Fruit fly (Drosophila melanogaster) whole organism, prepupa: ENCODE data around the gene CG1299.

Experiments
- Blimp-1 ChIP-seq: fragments of 200-800 bp; sonication (Bioruptor generic); optimal IDR thresholded peaks from 3 replicates; lab custom pipeline; 2017; ENCODE audit warnings: missing biosample characterization, missing genetic modification characterization, mild to moderate bottlenecking, moderate library complexity, missing genetic modification reagents
- CG10631 ChIP-seq: fragments of 200-800 bp; sonication (Bioruptor generic); optimal IDR thresholded peaks from 2 replicates; lab custom pipeline; 2016; ENCODE audit warnings: missing biosample characterization, missing genetic modification characterization
- CG10669 ChIP-seq: fragments of 200-800 bp; sonication (Bioruptor generic); optimal IDR thresholded peaks from 3 replicates; lab custom pipeline; 2018; ENCODE audit warnings: missing biosample characterization, mild to moderate bottlenecking, missing genetic modification characterization, moderate library complexity
- CG11294 ChIP-seq: fragments of 200-800 bp; sonication (Bioruptor generic); IDR thresholded peaks from 2 replicates; pipeline ENCODE4 v1.3.6; 2022; ENCODE audit warnings: missing biosample characterization, missing genetic modification characterization
- CG15336 ChIP-seq: fragments of 200-800 bp; sonication (Bioruptor generic); IDR thresholded peaks from 2 replicates; pipeline ENCODE4 v1.3.6; 2022; ENCODE audit warnings: missing biosample characterization, missing genetic modification characterization
- CG1621 ChIP-seq: fragments of 200-800 bp; sonication (Bioruptor generic); optimal IDR thresholded peaks from 3 replicates; lab custom pipeline; 2018; ENCODE audit warnings: missing biosample characterization, mild to moderate bottlenecking, missing genetic modification characterization
- CG3032 ChIP-seq: fragments of 200-800 bp; optimal IDR thresholded peaks from 2 replicates; lab custom pipeline; 2019; ENCODE audit warnings: missing biosample characterization, mild to moderate bottlenecking, missing genetic modification characterization, moderate library complexity
- CG31627 ChIP-seq: fragments of 200-800 bp; sonication (Bioruptor generic); optimal IDR thresholded peaks from 3 replicates; lab custom pipeline; 2016; ENCODE audit warnings: missing biosample characterization, missing genetic modification characterization
- CG32006 ChIP-seq: fragments of 200-800 bp; sonication (Bioruptor generic); optimal IDR thresholded peaks from 3 replicates; lab custom pipeline; 2017; ENCODE audit warnings: missing biosample characterization, mild to moderate bottlenecking, missing genetic modification characterization
- CG34406 ChIP-seq: fragments of 200-800 bp; sonication (Bioruptor generic); optimal IDR thresholded peaks from 3 replicates; lab custom pipeline; 2016; ENCODE audit warnings: missing biosample characterization, missing genetic modification characterization
- CG8119 ChIP-seq: fragments of 200-800 bp; sonication (Bioruptor generic); IDR thresholded peaks from 3 replicates; pipeline ENCODE4 v1.3.6; 2022; ENCODE audit warnings: missing biosample characterization, missing genetic modification characterization
- CG8319 ChIP-seq: fragments of 200-800 bp; sonication (Bioruptor generic); optimal IDR thresholded peaks from 3 replicates; lab custom pipeline; 2016; ENCODE audit warnings: missing biosample characterization, missing genetic modification characterization
- Eip78C ChIP-seq: fragments of 200-800 bp; sonication (Bioruptor generic); peaks from one replicate; lab custom pipeline; 2016; ENCODE audit warnings: missing biosample characterization, missing genetic modification characterization
- Ets21C ChIP-seq: fragments of 200-800 bp; sonication (Bioruptor generic); optimal IDR thresholded peaks from 3 replicates; lab custom pipeline; 2016; ENCODE audit warnings: missing biosample characterization, missing genetic modification characterization
- Gug ChIP-seq: fragments of 200-800 bp; sonication (Bioruptor generic); IDR thresholded peaks from 2 replicates; pipeline ENCODE4 v1.3.6; 2022; ENCODE audit warnings: missing biosample characterization, missing genetic modification characterization
- Hr39 ChIP-seq: fragments of 200-800 bp; sonication (Bioruptor generic); optimal IDR thresholded peaks from 2 replicates; lab custom pipeline; 2016; ENCODE audit warnings: missing biosample characterization, missing genetic modification characterization
- Hr4 ChIP-seq: fragments of 200-800 bp; sonication (Bioruptor generic); optimal IDR thresholded peaks from 3 replicates; lab custom pipeline; 2016; ENCODE audit warnings: missing biosample characterization, missing genetic modification characterization
- Met ChIP-seq: fragments of 200-800 bp; sonication (Bioruptor generic); optimal IDR thresholded peaks from 3 replicates; lab custom pipeline; 2016; ENCODE audit warnings: missing biosample characterization, missing genetic modification characterization
- OdsH ChIP-seq: fragments of 200-800 bp; sonication (Bioruptor generic); optimal IDR thresholded peaks from 3 replicates; lab custom pipeline; 2016; ENCODE audit warnings: missing biosample characterization, missing genetic modification characterization
- Sox102F ChIP-seq: fragments of 200-800 bp; sonication (Bioruptor generic); optimal IDR thresholded peaks from 2 replicates; lab custom pipeline; 2016; ENCODE audit warnings: missing biosample characterization, mild to moderate bottlenecking, missing genetic modification characterization
- Sox14 ChIP-seq: fragments of 200-800 bp; sonication (Bioruptor generic); optimal IDR thresholded peaks from 3 replicates; lab custom pipeline; 2016; ENCODE audit warnings: missing biosample characterization, missing genetic modification characterization
- achi ChIP-seq: fragments of 200-800 bp; sonication (Bioruptor generic); optimal IDR thresholded peaks from 3 replicates; lab custom pipeline; 2016; ENCODE audit warnings: missing biosample characterization, missing genetic modification characterization
- acj6 ChIP-seq: fragments of 200-800 bp; sonication (Bioruptor generic); optimal IDR thresholded peaks from 3 replicates; lab custom pipeline; 2016; ENCODE audit warnings: missing biosample characterization, missing genetic modification characterization
- cyc ChIP-seq: fragments of 200-800 bp; sonication (Bioruptor generic); optimal IDR thresholded peaks from 3 replicates; lab custom pipeline; 2016; ENCODE audit warnings: missing biosample characterization, missing genetic modification characterization
- dsx ChIP-seq: fragments of 200-800 bp; optimal IDR thresholded peaks from 3 replicates; lab custom pipeline; 2019; ENCODE audit warnings: missing biosample characterization, mild to moderate bottlenecking, missing genetic modification characterization, moderate library complexity; ENCODE audit not compliant: poor library complexity, severe bottlenecking
- fd59A ChIP-seq: fragments of 200-800 bp; sonication (Bioruptor generic); optimal IDR thresholded peaks from 2 replicates; lab custom pipeline; 2017; ENCODE audit warnings: missing biosample characterization, mild to moderate bottlenecking, missing genetic modification characterization, missing genetic modification reagents
- fkh ChIP-seq: fragments of 200-800 bp; sonication (Bioruptor generic); optimal IDR thresholded peaks from 3 replicates; lab custom pipeline; 2017; ENCODE audit warnings: missing biosample characterization, mild to moderate bottlenecking, missing genetic modification characterization, moderate library complexity
- lz ChIP-seq: fragments of 200-800 bp; sonication (Bioruptor generic); optimal IDR thresholded peaks from 3 replicates; lab custom pipeline; 2016; ENCODE audit warnings: missing biosample characterization, missing genetic modification characterization
- net ChIP-seq: fragments of 200-800 bp; sonication (Bioruptor generic); optimal IDR thresholded peaks from 3 replicates; lab custom pipeline; 2016; ENCODE audit warnings: missing biosample characterization, missing genetic modification characterization
- pdm3 ChIP-seq: fragments of 200-800 bp; sonication (Bioruptor generic); optimal IDR thresholded peaks from 3 replicates; lab custom pipeline; 2016; ENCODE audit warnings: missing biosample characterization, missing genetic modification characterization
- spab ChIP-seq: fragments of 200-800 bp; sonication (Bioruptor generic); optimal IDR thresholded peaks from 2 replicates; lab custom pipeline; 2017; ENCODE audit warnings: missing biosample characterization, mild to moderate bottlenecking, missing genetic modification characterization, missing genetic modification reagents
- svp ChIP-seq: fragments of 200-800 bp; sonication (Bioruptor generic); peaks from one replicate; lab custom pipeline; 2016; ENCODE audit warnings: missing biosample characterization, missing genetic modification characterization
- topi ChIP-seq: fragments of 200-800 bp; sonication (Bioruptor generic); optimal IDR thresholded peaks from 3 replicates; lab custom pipeline; 2016; ENCODE audit warnings: missing biosample characterization, missing genetic modification characterization
- vri ChIP-seq: fragments of 200-800 bp; sonication (Bioruptor generic); optimal IDR thresholded peaks from 3 replicates; lab custom pipeline; 2016; ENCODE audit warnings: missing biosample characterization, mild to moderate bottlenecking, missing genetic modification characterization

The CG1299 gene

DNA sequence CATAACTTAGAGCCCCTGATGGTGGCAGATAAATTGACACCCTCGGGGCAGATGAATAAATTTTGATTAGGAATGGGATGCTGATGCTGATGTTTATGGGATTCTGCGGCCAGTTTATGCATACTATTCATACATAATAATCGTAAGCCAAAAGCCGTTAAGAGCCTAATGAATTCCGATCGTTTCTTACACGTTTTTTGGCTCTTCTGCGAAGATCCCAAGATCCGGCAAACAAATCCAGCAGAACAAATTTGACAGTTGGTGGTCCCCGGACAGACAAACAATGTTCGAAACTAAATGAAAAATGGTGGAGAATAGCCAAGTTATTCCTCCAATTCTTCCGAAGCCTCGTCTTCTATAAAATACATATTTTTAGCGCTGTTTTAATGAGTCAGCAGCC lies 31.0 kb upstream of the CG1299 start:
- TF ChIP-seq Hr4 (GFP tag; lab: Kevin White, UChicago) (no peak), CG11294 (GFP tag; lab: Robert Waterston, UW) (no peak), CG10631 (GFP tag; lab: Kevin White, UChicago) (no peak), fd59A (GFP tag; lab: Kevin White, UChicago) (no peak), spab (GFP tag; lab: Kevin White, UChicago) (no peak)

DNA sequence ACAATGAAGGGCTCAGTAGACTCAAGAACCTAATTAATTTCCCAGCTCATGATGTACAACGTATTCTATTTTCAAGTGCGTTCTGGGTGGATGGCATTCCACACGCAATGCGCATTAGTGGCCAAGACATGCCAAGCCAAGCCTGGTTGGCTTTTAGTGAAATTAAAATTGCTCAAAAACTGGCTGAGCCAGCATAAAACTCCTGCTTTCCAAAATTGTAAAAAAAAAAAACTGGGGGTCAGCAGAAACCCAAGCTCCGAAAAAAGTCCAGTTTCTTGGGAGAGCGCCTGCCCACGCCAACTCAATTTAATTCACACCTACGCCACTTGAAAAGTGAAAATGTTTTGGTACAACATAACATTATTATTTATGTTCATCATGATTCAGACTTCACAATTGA lies 30.2 kb upstream of the CG1299 start:
- no peak for TF ChIP-seq CG8119 (GFP tag; lab: Robert Waterston, UW)
- TF ChIP-seq Eip78C: peak; percentile 58
- no peak for TF ChIP-seq cyc (GFP tag; lab: Kevin White, UChicago)

DNA sequence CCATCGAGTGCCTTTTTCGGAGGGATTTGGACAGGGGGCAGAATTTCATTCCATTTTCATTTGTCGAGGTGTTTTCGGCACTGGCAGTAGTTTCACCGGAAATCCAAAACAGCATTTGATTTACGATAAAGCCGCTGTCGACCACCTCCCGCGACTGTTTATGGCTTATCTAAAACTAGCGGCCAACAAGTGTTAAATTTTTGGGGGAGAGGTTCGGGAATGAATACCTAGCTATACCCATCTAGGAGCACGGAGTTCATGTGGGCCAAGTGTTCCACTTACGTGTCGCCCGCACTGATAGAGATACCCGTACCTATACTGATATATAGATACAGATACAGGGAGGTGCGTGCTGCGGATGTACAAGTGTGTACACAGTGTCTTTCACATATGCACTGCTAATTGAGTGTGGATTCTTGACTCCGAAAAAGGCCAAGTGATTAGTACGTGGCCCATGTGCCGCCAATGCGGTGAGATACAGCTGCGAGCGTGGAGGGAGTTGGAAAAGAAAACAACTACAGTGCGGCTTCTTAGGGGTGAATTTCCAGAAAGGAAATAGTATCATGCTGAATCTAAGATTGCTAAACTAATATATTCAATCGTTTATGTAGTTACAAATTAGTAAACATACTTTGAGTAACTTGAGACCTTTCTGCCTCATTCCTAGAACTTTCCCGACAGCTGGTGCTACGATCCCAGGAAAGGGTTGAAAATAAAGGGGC lies 28.7 kb upstream of the CG1299 start:
- TF ChIP-seq svp (GFP tag; lab: Kevin White, UChicago) (peak; percentile 53), acj6 (GFP tag; lab: Kevin White, UChicago) (no peak), Eip78C (peak; percentile 70), vri (GFP tag; lab: Kevin White, UChicago) (no peak), topi (GFP tag; lab: Kevin White, UChicago) (peak; percentile 4), Ets21C (GFP tag; lab: Kevin White, UChicago) (no peak), achi (peak; percentile 16), CG8319 (peak; percentile 1), fkh (peak; percentile 57)

DNA sequence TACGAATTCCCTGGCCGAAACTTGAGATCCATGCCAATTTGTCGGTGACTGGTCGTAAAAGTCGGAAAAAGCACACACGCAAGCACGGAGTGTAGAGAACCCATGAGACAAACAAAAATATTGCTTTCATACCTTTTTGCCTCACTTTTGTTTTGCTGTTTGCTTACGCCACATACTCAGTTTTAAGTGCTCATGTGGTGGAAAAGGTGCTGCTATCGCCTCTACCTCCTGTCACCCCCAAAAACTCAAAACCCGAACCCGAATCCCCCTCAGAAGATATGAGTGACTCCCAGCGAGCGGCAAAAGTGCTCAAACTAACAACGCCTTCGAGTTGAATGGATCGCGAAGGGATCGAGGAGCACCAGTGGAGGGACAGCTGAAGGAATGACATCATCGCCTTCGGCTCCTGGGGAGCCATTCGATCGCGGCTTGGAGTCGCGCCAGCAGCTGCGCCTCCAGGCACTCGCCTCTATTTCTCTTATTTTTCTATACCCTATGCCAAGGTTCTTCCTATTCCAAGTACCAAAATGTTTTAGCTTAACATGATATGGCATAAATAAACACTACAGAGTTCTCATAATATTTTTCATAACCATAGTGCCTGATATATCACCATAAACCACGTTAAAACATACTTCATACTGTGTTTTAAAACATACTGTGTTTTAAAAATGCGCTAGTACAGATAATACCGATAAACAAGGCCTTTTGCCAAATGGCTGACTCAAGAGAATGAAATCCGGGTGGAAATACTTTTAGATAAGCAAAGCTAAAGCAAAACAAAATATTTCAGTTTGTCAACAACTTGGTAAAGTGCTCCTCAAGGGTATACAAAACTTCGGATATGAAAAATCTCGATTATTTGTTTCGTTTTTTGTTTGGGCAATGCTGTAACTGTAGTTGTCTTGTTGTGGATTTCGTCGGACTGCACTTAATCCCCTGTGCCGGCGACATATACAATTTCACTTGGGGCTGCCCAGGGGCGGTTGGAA lies 27.8 kb upstream of the CG1299 start:
- peak; percentile 9 for TF ChIP-seq net (GFP tag; lab: Kevin White, UChicago)
- TF ChIP-seq spab (GFP tag; lab: Kevin White, UChicago): no peak
- TF ChIP-seq Sox14 (GFP tag; lab: Kevin White, UChicago): peak; percentile 27
- peak; percentile 12 for TF ChIP-seq Sox102F (GFP tag; lab: Kevin White, UChicago)
- TF ChIP-seq CG3032 (tag; lab: Kevin White, UChicago): no peak
- peak; percentile 89 for TF ChIP-seq vri (GFP tag; lab: Kevin White, UChicago)
- TF ChIP-seq Hr4 (GFP tag; lab: Kevin White, UChicago): peak; percentile 29
- TF ChIP-seq Hr39 (GFP tag; lab: Kevin White, UChicago): peak; percentile 5
- TF ChIP-seq lz (GFP tag; lab: Kevin White, UChicago): peak; percentile 21
- no peak for TF ChIP-seq Blimp-1 (GFP tag; lab: Kevin White, UChicago)
- peak; percentile 9 for TF ChIP-seq pdm3 (GFP tag; lab: Kevin White, UChicago)
- peak; percentile 34 for TF ChIP-seq Met (GFP tag; lab: Kevin White, UChicago)
- peak; percentile 12 for TF ChIP-seq CG31627 (GFP tag; lab: Kevin White, UChicago)
- no peak for TF ChIP-seq CG15336
- peak; percentile 17 for TF ChIP-seq svp (GFP tag; lab: Kevin White, UChicago)
- peak; percentile 50 for TF ChIP-seq CG32006 (GFP tag; lab: Kevin White, UChicago)
- TF ChIP-seq dsx (GFP tag; lab: Kevin White, UChicago): no peak
- TF ChIP-seq CG10669 (GFP tag; lab: Kevin White, UChicago): no peak
- TF ChIP-seq CG34406 (GFP tag; lab: Kevin White, UChicago): no peak
- no peak for TF ChIP-seq Gug
- no peak for TF ChIP-seq Ets21C (GFP tag; lab: Kevin White, UChicago)
- no peak for TF ChIP-seq CG1621
- TF ChIP-seq fkh: peak; percentile 29
- TF ChIP-seq OdsH (GFP tag; lab: Kevin White, UChicago): peak; percentile 3
- peak; percentile 62 for TF ChIP-seq Eip78C
- TF ChIP-seq achi: no peak
